Worm (Caenorhabditis elegans): ENCODE results near the gene Y51A2D.1.

DNA sequence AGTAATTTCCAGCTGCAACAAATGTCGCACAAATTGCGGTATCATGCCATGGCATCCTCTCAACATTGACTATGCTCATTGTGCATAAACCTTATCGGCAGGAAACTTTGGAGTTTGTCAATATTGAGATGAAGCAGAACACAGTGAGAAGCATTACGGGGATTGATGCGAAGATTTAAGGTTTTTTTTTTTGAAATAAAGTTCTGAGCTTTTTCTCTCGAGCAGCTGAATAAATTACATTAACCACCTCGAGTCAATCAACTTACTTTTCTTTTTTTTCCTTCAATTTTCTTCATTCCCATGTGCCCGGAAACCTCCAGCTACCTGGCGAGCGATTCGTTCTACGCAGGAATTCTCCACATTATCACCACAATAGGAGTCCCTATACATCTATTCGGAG is 32.6 kb upstream of the Y51A2D.1 start, which contains the start of gene srh-179:
- TF ChIP-seq ceh-58 (GFP tag; IDR thresholded peaks at IDR 0.05) = no peak
- TF ChIP-seq lag-1 (GFP tag; IDR thresholded peaks at IDR 0.05) = no peak
- no peak for TF ChIP-seq hlh-12 (tag; optimal IDR thresholded peaks at IDR 0.05)
- no peak for TF ChIP-seq nfya-2 (GFP tag; IDR thresholded peaks at IDR 0.05)
- TF ChIP-seq madf-3 (GFP tag; IDR thresholded peaks at IDR 0.05) = no peak
- no peak for TF ChIP-seq pha-4 (tag; optimal IDR thresholded peaks at IDR 0.05)
- no peak for TF ChIP-seq tbp1 (GFP tag; optimal IDR thresholded peaks at IDR 0.05)
- TF ChIP-seq ama-1 (optimal IDR thresholded peaks at IDR 0.05) = no peak
- no peak for TF ChIP-seq ama-1 (GFP tag; optimal IDR thresholded peaks at IDR 0.05)
- no peak for TF ChIP-seq egl-44 (GFP tag; IDR thresholded peaks at IDR 0.05)
